Fruit fly (Drosophila melanogaster) whole organism, larva: Measurements from ENCODE around the gene CG42724.

Experiments used
- noc ChIP-seq: fragments of 200-800 bp; sonication (Bioruptor generic); optimal IDR thresholded peaks from 3 replicates; lab custom pipeline; 2019; ENCODE audit warnings: missing biosample characterization, mild to moderate bottlenecking, missing genetic modification characterization, moderate library complexity

CG42724 gene

dm6 chr3R:6368100-6368499 is at the start of gene CG42724:
CG42724 (minus strand) TSS chr3R:6368288.
- TF ChIP-seq noc (tag; lab: Kevin White, UChicago), result no peak

dm6 chr3R:6416242-6416641 is 48.2 kb upstream of the CG42724 start:
- peak; percentile 33 for TF ChIP-seq noc (tag; lab: Kevin White, UChicago)

dm6 chr3R:6414439-6415344 is 46.6 kb upstream of the CG42724 start:
- no peak for TF ChIP-seq noc (tag; lab: Kevin White, UChicago)

DNA sequence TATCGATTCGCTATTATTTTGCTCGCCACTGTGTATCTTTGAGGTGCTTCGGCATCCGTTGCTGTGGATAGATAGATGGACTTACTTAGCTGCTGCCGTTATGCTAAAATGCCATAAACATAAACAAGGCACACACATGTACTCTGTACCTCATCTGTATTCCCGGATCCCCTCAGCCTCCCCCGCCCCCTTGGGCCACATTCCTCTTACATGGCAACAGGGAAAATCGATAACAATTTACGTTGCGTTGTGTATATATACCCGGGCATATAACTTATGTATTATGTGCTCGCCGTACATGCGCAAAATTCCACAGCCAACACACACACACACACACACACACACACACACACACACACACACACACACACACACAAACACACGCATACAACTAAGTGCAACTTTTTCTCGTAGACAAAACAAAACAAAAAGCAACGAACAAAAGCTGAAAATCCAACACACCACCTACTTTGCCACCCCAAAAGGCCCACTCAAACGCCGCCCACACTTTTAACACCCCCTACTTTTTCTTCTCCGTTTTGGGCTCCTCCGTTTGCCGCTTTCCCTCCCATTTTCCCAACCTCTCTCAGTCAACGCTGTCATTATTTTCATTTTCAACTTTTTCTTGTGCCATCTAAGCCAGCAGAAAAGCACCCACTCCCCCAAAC is 45.8 kb upstream of the CG42724 start:
- TF ChIP-seq noc (tag; lab: Kevin White, UChicago), result no peak

- TF ChIP-seq noc (tag; lab: Kevin White, UChicago), result no peak
These were observed 43.5 kb upstream of the CG42724 start for dm6 chr3R:6411454-6412204.

- TF ChIP-seq noc (tag; lab: Kevin White, UChicago), result peak; percentile 97
These were observed 42.5 kb upstream of the CG42724 start for dm6 chr3R:6410412-6411225.

dm6 chr3R:6409153-6409571 is 41.1 kb upstream of the CG42724 start:
- no peak for TF ChIP-seq noc (tag; lab: Kevin White, UChicago)

dm6 chr3R:6408467-6408866 is 40.4 kb upstream of the CG42724 start:
- no peak for TF ChIP-seq noc (tag; lab: Kevin White, UChicago)

dm6 chr3R:6407544-6407943 is 39.5 kb upstream of the CG42724 start:
- no peak for TF ChIP-seq noc (tag; lab: Kevin White, UChicago)

- no peak for TF ChIP-seq noc (tag; lab: Kevin White, UChicago)
These were observed 38.5 kb upstream of the CG42724 start, which contains the start of gene gpp for dm6 chr3R:6406566-6407098. gpp (plus strand) TSS chr3R:6406855.

- peak; percentile 20 for TF ChIP-seq noc (tag; lab: Kevin White, UChicago)
These were observed 37.8 kb upstream of the CG42724 start, which contains the start of gene Dmtn for dm6 chr3R:6405674-6406565. Dmtn (minus strand) TSS chr3R:6405895.

DNA sequence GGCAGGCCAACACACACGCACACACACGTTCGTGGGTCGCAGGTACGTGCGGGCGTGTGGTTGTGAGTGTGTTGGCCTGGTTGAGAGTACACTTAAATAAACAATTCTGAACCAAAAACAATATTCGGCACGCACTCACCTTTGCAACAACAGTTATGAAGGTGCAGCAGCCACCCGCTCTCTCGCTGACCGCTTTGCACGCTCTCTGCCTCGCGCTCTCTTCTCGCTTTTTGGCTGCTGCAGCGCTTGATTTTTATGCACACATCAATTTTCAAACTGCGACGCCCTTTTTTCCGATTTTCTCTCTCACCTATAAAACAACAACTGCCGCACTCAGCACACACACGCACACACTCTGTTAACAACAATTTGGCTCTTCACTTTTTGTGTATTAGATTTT is 37.2 kb upstream of the CG42724 start:
- TF ChIP-seq noc (tag; lab: Kevin White, UChicago), result no peak

DNA sequence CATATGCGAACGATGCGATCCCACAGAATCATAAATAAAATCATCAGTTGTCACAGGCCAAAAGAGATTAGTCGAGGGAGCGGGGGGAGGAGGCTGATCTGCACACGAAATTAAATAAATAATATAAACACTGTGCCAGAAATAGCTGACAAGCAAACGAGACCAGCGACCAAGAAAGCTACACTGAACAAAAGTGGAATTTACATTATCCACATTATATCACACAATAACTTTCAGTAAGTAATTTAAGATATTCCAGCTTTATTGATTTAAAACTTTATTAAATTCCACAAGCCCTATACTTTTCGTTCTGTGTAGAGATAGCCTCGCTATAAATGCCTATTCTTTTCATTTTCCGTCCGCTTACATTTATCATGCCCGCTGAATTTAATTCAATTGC is 36.1 kb upstream of the CG42724 start:
- peak; percentile 51 for TF ChIP-seq noc (tag; lab: Kevin White, UChicago)

dm6 chr3R:6403674-6404073 is 35.6 kb upstream of the CG42724 start:
- TF ChIP-seq noc (tag; lab: Kevin White, UChicago), result no peak
